Worm (Caenorhabditis elegans) whole organism, L4 larva: ENCODE results near the gene rga-5.

Source experiments
- F37D6.2 ChIP-seq: sonication (generic microtip); optimal IDR thresholded peaks from 2 replicates; lab custom pipeline; 2016; ENCODE audit warnings: mild to moderate bottlenecking, missing genetic modification characterization, missing compliant biosample characterization
- F49E8.2 ChIP-seq: sonication (generic microtip); optimal IDR thresholded peaks from 2 replicates; lab custom pipeline; 2016; ENCODE audit warnings: missing compliant biosample characterization, mild to moderate bottlenecking, missing genetic modification characterization, borderline replicate concordance
- Y105C5A.15 ChIP-seq: fragments of 200-800 bp; sonication (Bioruptor generic); IDR thresholded peaks from 2 replicates; pipeline ENCODE4 v1.3.6; 2022; ENCODE audit warnings: missing genetic modification characterization, missing compliant biosample characterization
- Y75B8A.6 ChIP-seq: fragments of 200-800 bp; sonication (Bioruptor generic); IDR thresholded peaks from 2 replicates; pipeline ENCODE4 v1.3.6; 2022; ENCODE audit warnings: missing genetic modification reagents, missing genetic modification characterization, missing compliant biosample characterization
- aha-1 ChIP-seq: fragments of 150-350 bp; peaks from one replicate; lab custom pipeline; 2014; ENCODE audit warnings: missing biosample characterization, missing genetic modification characterization
- arid-1 ChIP-seq: fragments of 200-800 bp; sonication (Bioruptor generic); conservative IDR thresholded peaks from 2 replicates; pipeline ENCODE4 v1.3.6; 2022; ENCODE audit warnings: missing genetic modification reagents, missing genetic modification characterization, missing compliant biosample characterization
- attf-4 ChIP-seq: sonication (generic microtip); optimal IDR thresholded peaks from 3 replicates; lab custom pipeline; 2017; ENCODE audit warnings: missing biosample characterization, missing genetic modification characterization
- ceh-28 ChIP-seq: fragments of 150-350 bp; optimal IDR thresholded peaks from 2 replicates; lab custom pipeline; 2014; ENCODE audit warnings: missing biosample characterization, missing genetic modification reagents, missing genetic modification characterization
- cey-2 ChIP-seq: sonication (generic microtip); optimal IDR thresholded peaks from 3 replicates; lab custom pipeline; 2017; ENCODE audit warnings: missing genetic modification characterization, mild to moderate bottlenecking, missing compliant biosample characterization, antibody characterized with exemption, borderline replicate concordance; ENCODE audit not compliant: insufficient read depth
- daf-16 ChIP-seq, 3 experiments: sonication (generic microtip); optimal IDR thresholded peaks; 2 replicates each; lab custom pipeline; 2016 to 2017; ENCODE audit warnings: missing genetic modification characterization in 3 of 3, missing genetic modification reagents in 3 of 3, mild to moderate bottlenecking in 2 of 3, missing compliant biosample characterization in 2 of 3, missing biosample characterization in 1 of 3, moderate library complexity in 1 of 3
- dmd-6 ChIP-seq: fragments of 200-800 bp; sonication (Bioruptor generic); IDR thresholded peaks from 2 replicates; pipeline ENCODE4 v1.3.6; 2022; ENCODE audit warnings: missing genetic modification reagents, missing genetic modification characterization, missing compliant biosample characterization
- dve-1 ChIP-seq: sonication (generic microtip); optimal IDR thresholded peaks from 2 replicates; lab custom pipeline; 2017; ENCODE audit warnings: antibody characterized with exemption, mild to moderate bottlenecking, missing genetic modification characterization, missing compliant biosample characterization; ENCODE audit not compliant: insufficient read depth
- egl-43 ChIP-seq: fragments of 200-800 bp; sonication (Bioruptor generic); IDR thresholded peaks from 2 replicates; pipeline ENCODE4 v1.3.6; 2022; ENCODE audit warnings: missing genetic modification reagents, missing genetic modification characterization, missing compliant biosample characterization
- fos-1 ChIP-seq: fragments of 150-350 bp; optimal IDR thresholded peaks from 2 replicates; lab custom pipeline; 2014; ENCODE audit warnings: missing biosample characterization, missing genetic modification characterization
- hif-1 ChIP-seq, 2 experiments: sonication (generic microtip); optimal IDR thresholded peaks; 2 replicates each; lab custom pipeline; 2016 to 2017; ENCODE audit warnings: missing compliant biosample characterization in 2 of 2, missing genetic modification characterization in 2 of 2, missing genetic modification reagents in 2 of 2, missing genotype in 2 of 2, mild to moderate bottlenecking in 1 of 2
- hlh-30 ChIP-seq: sonication (generic microtip); optimal IDR thresholded peaks from 2 replicates; lab custom pipeline; 2017; ENCODE audit warnings: antibody characterized with exemption, mild to moderate bottlenecking, missing genetic modification characterization, missing compliant biosample characterization; ENCODE audit not compliant: insufficient read depth
- jun-1 ChIP-seq: fragments of 150-350 bp; optimal IDR thresholded peaks from 2 replicates; lab custom pipeline; 2014; ENCODE audit warnings: missing biosample characterization, missing genetic modification reagents, missing genetic modification characterization
- lim-7 ChIP-seq: fragments of 200-800 bp; sonication (Bioruptor generic); IDR thresholded peaks from 2 replicates; pipeline ENCODE4 v1.3.6; 2022; ENCODE audit warnings: missing genetic modification characterization, missing compliant biosample characterization
- lin-38 ChIP-seq: fragments of 200-800 bp; sonication (Bioruptor generic); IDR thresholded peaks from 2 replicates; pipeline ENCODE4 v1.3.6; 2022; ENCODE audit warnings: missing genetic modification reagents, missing genetic modification characterization, missing compliant biosample characterization
- lsy-2 ChIP-seq, 2 experiments: fragments of 150-350 bp in 1 of 2; sonication (generic microtip) in 1 of 2; optimal IDR thresholded peaks; 2 replicates each; lab custom pipeline; 2014 to 2017; ENCODE audit warnings: missing biosample characterization in 2 of 2, missing genetic modification characterization in 2 of 2
- madf-9 ChIP-seq: fragments of 200-800 bp; sonication (Bioruptor generic); conservative IDR thresholded peaks from 2 replicates; pipeline ENCODE4 v1.3.6; 2022; ENCODE audit warnings: missing genetic modification reagents, missing genetic modification characterization, missing compliant biosample characterization
- mep-1 ChIP-seq: fragments of 150-350 bp; sonication (generic microtip); optimal IDR thresholded peaks from 3 replicates; lab custom pipeline; 2014; ENCODE audit warnings: missing biosample characterization, missing genetic modification characterization
- mes-2 ChIP-seq: sonication (generic microtip); optimal IDR thresholded peaks from 2 replicates; lab custom pipeline; 2016; ENCODE audit warnings: missing genotype, mild to moderate bottlenecking, missing genetic modification characterization, missing compliant biosample characterization; ENCODE audit not compliant: poor library complexity, severe bottlenecking
- nhr-102 ChIP-seq: sonication (generic microtip); optimal IDR thresholded peaks from 2 replicates; lab custom pipeline; 2016; ENCODE audit warnings: mild to moderate bottlenecking, missing genetic modification characterization, moderate library complexity, missing compliant biosample characterization
- nhr-111 ChIP-seq: fragments of 200-800 bp; sonication (Bioruptor generic); optimal IDR thresholded peaks from 2 replicates; lab custom pipeline; 2018; ENCODE audit warnings: mild to moderate bottlenecking, missing genetic modification characterization, missing compliant biosample characterization
- nhr-48 ChIP-seq: sonication (generic microtip); optimal IDR thresholded peaks from 2 replicates; lab custom pipeline; 2016; ENCODE audit warnings: mild to moderate bottlenecking, missing genetic modification characterization, missing compliant biosample characterization
- nhr-6 ChIP-seq: fragments of 150-350 bp; optimal IDR thresholded peaks from 2 replicates; lab custom pipeline; 2014; ENCODE audit warnings: missing biosample characterization, missing genetic modification characterization
- nhr-76 ChIP-seq: fragments of 150-350 bp; optimal IDR thresholded peaks from 2 replicates; lab custom pipeline; 2014; ENCODE audit warnings: missing biosample characterization, missing genetic modification characterization
- pha-4 ChIP-seq, 2 experiments: fragments of 150-350 bp in 1 of 2; fragments of 200-800 bp in 1 of 2; sonication (Bioruptor generic) in 1 of 2; IDR thresholded peaks in 1 of 2; optimal IDR thresholded peaks in 1 of 2; 2 replicates each; pipeline versions ENCODE4 v1.3.6 to Lab custom; 2014 to 2022; ENCODE audit warnings: missing genetic modification characterization in 2 of 2, missing genetic modification reagents in 2 of 2, missing biosample characterization in 1 of 2, missing compliant biosample characterization in 1 of 2
- php-3 ChIP-seq: fragments of 200-800 bp; sonication (Bioruptor generic); IDR thresholded peaks from 2 replicates; pipeline ENCODE4 v1.3.6; 2022; ENCODE audit warnings: missing genetic modification reagents, missing genetic modification characterization, missing compliant biosample characterization
- pqm-1 ChIP-seq: sonication (generic microtip); optimal IDR thresholded peaks from 2 replicates; lab custom pipeline; 2017; ENCODE audit warnings: missing biosample characterization, missing genetic modification characterization
- rbr-2 ChIP-seq: sonication (generic microtip); optimal IDR thresholded peaks from 2 replicates; lab custom pipeline; 2016; ENCODE audit warnings: missing genotype, missing genetic modification characterization, missing compliant biosample characterization
- saeg-2 ChIP-seq: fragments of 200-800 bp; sonication (Bioruptor generic); IDR thresholded peaks from 2 replicates; pipeline ENCODE4 v1.3.6; 2022; ENCODE audit warnings: missing genetic modification reagents, missing genetic modification characterization, missing compliant biosample characterization
- tag-97 ChIP-seq: fragments of 200-800 bp; sonication (Bioruptor generic); IDR thresholded peaks from 2 replicates; pipeline ENCODE4 v1.3.6; 2022; ENCODE audit warnings: missing genetic modification characterization, missing compliant biosample characterization
- unc-130 ChIP-seq: sonication (generic microtip); optimal IDR thresholded peaks from 2 replicates; lab custom pipeline; 2016; ENCODE audit warnings: missing genetic modification reagents, missing genetic modification characterization, missing compliant biosample characterization
- vab-7 ChIP-seq: fragments of 200-800 bp; sonication (Bioruptor generic); IDR thresholded peaks from 2 replicates; pipeline ENCODE4 v1.3.6; 2022; ENCODE audit warnings: missing genetic modification reagents, missing genetic modification characterization, missing compliant biosample characterization
- zfp-2 ChIP-seq: sonication (generic microtip); optimal IDR thresholded peaks from 2 replicates; lab custom pipeline; 2016; ENCODE audit warnings: mild to moderate bottlenecking, missing genetic modification characterization, missing compliant biosample characterization
- zip-11 ChIP-seq: fragments of 200-800 bp; sonication (Bioruptor generic); IDR thresholded peaks from 2 replicates; pipeline ENCODE4 v1.3.6; 2022; ENCODE audit warnings: missing genetic modification characterization, missing compliant biosample characterization
- ztf-7 ChIP-seq: fragments of 150-350 bp; optimal IDR thresholded peaks from 2 replicates; lab custom pipeline; 2014; ENCODE audit warnings: missing biosample characterization, missing genetic modification characterization

The rga-5 gene

ce11 chrIV:13783237-13784012 is 44.3 kb upstream of the rga-5 start, which contains the start of gene iscu-1 (continued):
- TF ChIP-seq hlh-30 (peak; percentile 96), hif-1 (tag; optimal IDR thresholded peaks at IDR 0.05; lab: Kevin White, UChicago) (peak in 1 of 2 experiments; percentile 72), lin-38 (GFP tag; lab: Robert Waterston, UW) (0 out of 2 replicates have a peak, but pooled peaks have one; percentile 13)

ce11 chrIV:13784774-13785173 is 42.9 kb upstream of the rga-5 start:
- TF ChIP-seq aha-1 (tag; lab: Kevin White, UChicago) = peak; percentile 90
- no peak for TF ChIP-seq nhr-48 (tag; lab: Kevin White, UChicago)
- TF ChIP-seq, all 104 proteins: peak for 1

- TF ChIP-seq lin-38 (GFP tag; lab: Robert Waterston, UW) (no peak), nhr-76 (tag; lab: Kevin White, UChicago) (no peak), pha-4 (GFP tag; IDR thresholded peaks at IDR 0.05; lab: Robert Waterston, UW) (no peak), pha-4 (tag; optimal IDR thresholded peaks at IDR 0.05; lab: Kevin White, UChicago) (no peak), pqm-1 (tag; lab: Kevin White, UChicago) (no peak), nhr-111 (GFP tag; lab: Kevin White, UChicago) (no peak), Y105C5A.15 (GFP tag; lab: Robert Waterston, UW) (no peak), ceh-28 (tag; lab: Kevin White, UChicago) (no peak), F37D6.2 (tag; lab: Kevin White, UChicago) (no peak), arid-1 (no peak), rbr-2 (tag; lab: Kevin White, UChicago) (no peak), Y75B8A.6 (GFP tag; lab: Robert Waterston, UW) (no peak), fos-1 (tag; lab: Kevin White, UChicago) (no peak), attf-4 (tag; lab: Kevin White, UChicago) (no peak), madf-9 (no peak), tag-97 (no peak), daf-16 (GFP tag; optimal IDR thresholded peaks at IDR 0.05; lab: Kevin White, UChicago) (no peak), daf-16 (tag; optimal IDR thresholded peaks at IDR 0.05; lab: Kevin White, UChicago) (no peak), F49E8.2 (tag; lab: Kevin White, UChicago) (no peak)
Observed at ce11 chrIV:13785545-13785944, 42.1 kb upstream of the rga-5 start, which contains the start of gene lact-9. lact-9 (minus strand) TSS chrIV:13785645.

ce11 chrIV:13786690-13787089 is 41.0 kb upstream of the rga-5 start, which contains the start of gene icap-1:
icap-1 (minus strand) TSS chrIV:13786961.
- TF ChIP-seq pqm-1 (tag; lab: Kevin White, UChicago) = peak; percentile 68
- TF ChIP-seq dve-1 (tag; lab: Kevin White, UChicago) = peak; percentile 64
- TF ChIP-seq mep-1 (tag; lab: Kevin White, UChicago) = peak; percentile 15
- no peak for TF ChIP-seq unc-130 (GFP tag; lab: Kevin White, UChicago)
- TF ChIP-seq mes-2 (tag; lab: Kevin White, UChicago) = peak; percentile 59
- TF ChIP-seq saeg-2 (GFP tag; lab: Robert Waterston, UW) = no peak
- no peak for TF ChIP-seq rbr-2 (tag; lab: Kevin White, UChicago)
- no peak for TF ChIP-seq daf-16 (GFP tag; optimal IDR thresholded peaks at IDR 0.05; lab: Kevin White, UChicago)
- peak; percentile 41 for TF ChIP-seq daf-16 (tag; optimal IDR thresholded peaks at IDR 0.05; lab: Kevin White, UChicago)
- TF ChIP-seq lsy-2 (tag; optimal IDR thresholded peaks at IDR 0.05; lab: Kevin White, UChicago) = peak in 1 of 2 experiments; percentile 47
- no peak for TF ChIP-seq pha-4 (GFP tag; IDR thresholded peaks at IDR 0.05; lab: Robert Waterston, UW)
- TF ChIP-seq pha-4 (tag; optimal IDR thresholded peaks at IDR 0.05; lab: Kevin White, UChicago) = no peak
- TF ChIP-seq ztf-7 = peak; percentile 50
- TF ChIP-seq fos-1 (tag; lab: Kevin White, UChicago) = no peak

ce11 chrIV:13788652-13789051 is 39.0 kb upstream of the rga-5 start, which contains the start of the genes sas-6 and Y45F10D.7:
sas-6 (minus strand) TSS chrIV:13788731.
Y45F10D.7 (plus strand) TSS chrIV:13788907.
- TF ChIP-seq zip-11 (GFP tag; lab: Robert Waterston, UW) (no peak), php-3 (GFP tag; lab: Robert Waterston, UW) (no peak), saeg-2 (GFP tag; lab: Robert Waterston, UW) (no peak), nhr-102 (no peak), vab-7 (GFP tag; lab: Robert Waterston, UW) (no peak), cey-2 (tag; lab: Kevin White, UChicago) (no peak), egl-43 (GFP tag; lab: Robert Waterston, UW) (no peak), lim-7 (no peak), attf-4 (tag; lab: Kevin White, UChicago) (no peak), nhr-6 (peak; percentile 21), F49E8.2 (tag; lab: Kevin White, UChicago) (no peak), hlh-30 (peak; percentile 72), jun-1 (tag; lab: Kevin White, UChicago) (no peak), dmd-6 (GFP tag; lab: Robert Waterston, UW) (peak; percentile 40; the same call in 1 of the 2 replicates), zfp-2 (tag; lab: Kevin White, UChicago) (no peak)
